Worm (Caenorhabditis elegans): ENCODE results near the gene C09F12.3.

- TF ChIP-seq T22C8.4 (GFP tag; IDR thresholded peaks at IDR 0.05): no peak
- no peak for TF ChIP-seq klf-2 (GFP tag; conservative IDR thresholded peaks at IDR 0.05)
- TF ChIP-seq flt-1 (GFP tag; IDR thresholded peaks at IDR 0.05): no peak
- TF ChIP-seq tab-1 (GFP tag; IDR thresholded peaks at IDR 0.05): no peak
- no peak for TF ChIP-seq ztf-29 (GFP tag; IDR thresholded peaks at IDR 0.05)
- TF ChIP-seq ref-1 (GFP tag; conservative IDR thresholded peaks at IDR 0.05): no peak
Measured at ce11 chrX:11067256-11067655, 24.6 kb upstream of the C09F12.3 start.

Measured in whole organism, midembryonic.